Fruit fly (Drosophila melanogaster) whole organism, embryonic: ENCODE data around the gene Caf1-55.

ENCODE experiments used
- Awh ChIP-seq: fragments of 200-800 bp; sonication (Bioruptor generic); IDR thresholded peaks from 2 replicates; pipeline ENCODE4, ENCODE4 v1.3.6; 2022; ENCODE audit warnings: missing biosample characterization, missing genetic modification characterization
- BEAF-32 ChIP-seq: fragments of 200-800 bp; sonication (Bioruptor generic); optimal IDR thresholded peaks from 3 replicates; lab custom pipeline; 2017; ENCODE audit warnings: missing biosample characterization, missing genetic modification characterization, mild to moderate bottlenecking, moderate library complexity, missing genetic modification reagents
- BtbVII ChIP-seq: fragments of 200-800 bp; sonication (Bioruptor generic); optimal IDR thresholded peaks from 3 replicates; lab custom pipeline; 2017; ENCODE audit warnings: missing biosample characterization, mild to moderate bottlenecking, missing genetic modification characterization
- CG10147 ChIP-seq: fragments of 200-800 bp; sonication (Bioruptor generic); optimal IDR thresholded peaks from 2 replicates; lab custom pipeline; 2019; ENCODE audit warnings: missing biosample characterization, mild to moderate bottlenecking, missing genetic modification characterization, moderate library complexity
- CG11085 ChIP-seq: fragments of 200-800 bp; sonication (Bioruptor generic); IDR thresholded peaks from 2 replicates; pipeline ENCODE4 v1.3.6; 2022; ENCODE audit warnings: missing biosample characterization, missing genetic modification characterization
- CG12942 ChIP-seq: fragments of 200-800 bp; sonication (Bioruptor generic); optimal IDR thresholded peaks from 3 replicates; lab custom pipeline; 2016; ENCODE audit warnings: missing biosample characterization, missing genetic modification characterization
- CG13123 ChIP-seq: fragments of 200-800 bp; sonication (Bioruptor generic); optimal IDR thresholded peaks from 2 replicates; lab custom pipeline; 2016; ENCODE audit warnings: missing biosample characterization, missing genetic modification characterization
- CG13287 ChIP-seq: fragments of 200-800 bp; sonication (Bioruptor generic); IDR thresholded peaks from 2 replicates; pipeline ENCODE4 v1.3.6; 2022; ENCODE audit warnings: missing biosample characterization, missing genetic modification characterization; ENCODE audit not compliant: partially characterized antibody
- CG13296 ChIP-seq: fragments of 200-800 bp; sonication (Bioruptor generic); optimal IDR thresholded peaks from 3 replicates; lab custom pipeline; 2018; ENCODE audit warnings: missing biosample characterization, mild to moderate bottlenecking, missing genetic modification characterization
- CG14860 ChIP-seq: fragments of 200-800 bp; sonication (Bioruptor generic); IDR thresholded peaks from 3 replicates; pipeline ENCODE4 v1.3.6; 2022; ENCODE audit warnings: missing biosample characterization, missing genetic modification characterization; ENCODE audit not compliant: partially characterized antibody
- CG17912 ChIP-seq: fragments of 200-800 bp; sonication (Bioruptor generic); optimal IDR thresholded peaks from 2 replicates; lab custom pipeline; 2018; ENCODE audit warnings: missing biosample characterization, mild to moderate bottlenecking, missing genetic modification characterization
- CG18764 ChIP-seq: fragments of 200-800 bp; sonication (Bioruptor generic); optimal IDR thresholded peaks from 3 replicates; lab custom pipeline; 2016; ENCODE audit warnings: missing biosample characterization, missing genetic modification characterization
- CG2199 ChIP-seq: fragments of 200-800 bp; sonication (Bioruptor generic); IDR thresholded peaks from 3 replicates; pipeline ENCODE4 v1.3.6; 2022; ENCODE audit warnings: missing biosample characterization, missing genetic modification characterization
- CG30020 ChIP-seq: fragments of 200-800 bp; optimal IDR thresholded peaks from 2 replicates; lab custom pipeline; 2019; ENCODE audit warnings: missing biosample characterization, mild to moderate bottlenecking, missing genetic modification characterization, moderate library complexity
- CG3065 ChIP-seq: fragments of 200-800 bp; sonication (Bioruptor generic); optimal IDR thresholded peaks from 2 replicates; lab custom pipeline; 2016; ENCODE audit warnings: missing biosample characterization, missing genetic modification characterization
- CG3838 ChIP-seq: fragments of 200-800 bp; sonication (Bioruptor generic); optimal IDR thresholded peaks from 3 replicates; lab custom pipeline; 2016; ENCODE audit warnings: missing biosample characterization, missing genetic modification characterization
- CG3847 ChIP-seq: fragments of 200-800 bp; sonication (Bioruptor generic); IDR thresholded peaks from 2 replicates; pipeline ENCODE4 v1.3.6; 2022; ENCODE audit warnings: missing biosample characterization, missing genetic modification characterization
- CG4328 ChIP-seq: fragments of 200-800 bp; sonication (Bioruptor generic); optimal IDR thresholded peaks from 3 replicates; lab custom pipeline; 2017; ENCODE audit warnings: missing biosample characterization, missing genetic modification reagents, missing genetic modification characterization
- CG4360 ChIP-seq: fragments of 200-800 bp; sonication (Bioruptor generic); IDR thresholded peaks from 2 replicates; pipeline ENCODE4 v1.3.6; 2022; ENCODE audit warnings: missing biosample characterization, missing genetic modification characterization
- CG4707 ChIP-seq: fragments of 200-800 bp; sonication (Bioruptor generic); optimal IDR thresholded peaks from 2 replicates; lab custom pipeline; 2018; ENCODE audit warnings: missing biosample characterization, mild to moderate bottlenecking, missing genetic modification characterization, moderate library complexity
- CG5245 ChIP-seq: fragments of 200-800 bp; sonication (Bioruptor generic); optimal IDR thresholded peaks from 3 replicates; lab custom pipeline; 2016; ENCODE audit warnings: missing biosample characterization, missing genetic modification characterization
- CG6175 ChIP-seq: fragments of 200-800 bp; sonication (Bioruptor generic); IDR thresholded peaks from 3 replicates; pipeline ENCODE4 v1.3.6; 2022; ENCODE audit warnings: missing biosample characterization, missing genetic modification characterization
- CG9609 ChIP-seq: fragments of 200-800 bp; sonication (Bioruptor generic); optimal IDR thresholded peaks from 3 replicates; lab custom pipeline; 2016; ENCODE audit warnings: missing biosample characterization, missing genetic modification characterization
- CkIIα-i1 ChIP-seq: fragments of 200-800 bp; sonication (Bioruptor generic); IDR thresholded peaks from 2 replicates; pipeline ENCODE4 v1.3.6; 2022; ENCODE audit warnings: missing biosample characterization, missing genetic modification characterization
- H2.0 ChIP-seq: fragments of 200-800 bp; sonication (Bioruptor generic); IDR thresholded peaks from 2 replicates; pipeline ENCODE4 v1.3.6; 2022; ENCODE audit warnings: missing biosample characterization, missing genetic modification characterization
- Hmx ChIP-seq: fragments of 200-800 bp; sonication (Bioruptor generic); optimal IDR thresholded peaks from 2 replicates; lab custom pipeline; 2016; ENCODE audit warnings: missing biosample characterization, missing genetic modification characterization
- Pdp1 ChIP-seq, 2 experiments: fragments of 200-800 bp; sonication (Bioruptor generic); optimal IDR thresholded peaks; 3 replicates each; lab custom pipeline; 2016; ENCODE audit warnings: missing biosample characterization in 2 of 2, missing genetic modification characterization in 2 of 2, mild to moderate bottlenecking in 1 of 2, moderate library complexity in 1 of 2
- Poxn ChIP-seq: fragments of 200-800 bp; sonication (Bioruptor generic); IDR thresholded peaks from 2 replicates; pipeline ENCODE4 v1.3.6; 2022; ENCODE audit warnings: missing biosample characterization, missing genetic modification characterization
- Sry-δ ChIP-seq: fragments of 200-800 bp; sonication (Bioruptor generic); optimal IDR thresholded peaks from 2 replicates; lab custom pipeline; 2016; ENCODE audit warnings: missing biosample characterization, missing genetic modification characterization
- aop ChIP-seq: fragments of 200-800 bp; sonication (Bioruptor generic); IDR thresholded peaks from 2 replicates; pipeline ENCODE4 v1.3.6; 2022; ENCODE audit warnings: missing biosample characterization, missing genetic modification characterization
- btn ChIP-seq: fragments of 200-800 bp; sonication (Bioruptor generic); optimal IDR thresholded peaks from 2 replicates; lab custom pipeline; 2016; ENCODE audit warnings: missing biosample characterization, missing genetic modification characterization
- cad ChIP-seq: fragments of >200 bp; optimal IDR thresholded peaks from 2 replicates; lab custom pipeline; 2017; ENCODE audit warnings: missing biosample characterization, missing genetic modification characterization
- chn ChIP-seq: fragments of 200-800 bp; sonication (Bioruptor generic); optimal IDR thresholded peaks from 2 replicates; lab custom pipeline; 2016; ENCODE audit warnings: missing biosample characterization, missing genetic modification characterization
- croc ChIP-seq: fragments of 200-800 bp; sonication (Bioruptor generic); conservative IDR thresholded peaks from 3 replicates; pipeline ENCODE4 v1.3.6; 2022; ENCODE audit warnings: missing biosample characterization, missing genetic modification characterization
- danr ChIP-seq: fragments of 200-800 bp; sonication (Bioruptor generic); IDR thresholded peaks from 2 replicates; pipeline ENCODE4 v1.3.6; 2022; ENCODE audit warnings: missing biosample characterization, missing genetic modification characterization
- dati ChIP-seq: fragments of 200-800 bp; sonication (Bioruptor generic); IDR thresholded peaks from 2 replicates; pipeline ENCODE4 v1.3.6; 2022; ENCODE audit warnings: missing biosample characterization, missing genetic modification characterization
- dm ChIP-seq: fragments of 200-800 bp; sonication (Bioruptor generic); optimal IDR thresholded peaks from 3 replicates; lab custom pipeline; 2016; ENCODE audit warnings: missing biosample characterization, missing genetic modification characterization
- exex ChIP-seq: fragments of 200-800 bp; sonication (Bioruptor generic); optimal IDR thresholded peaks from 4 replicates; lab custom pipeline; 2018; ENCODE audit warnings: missing biosample characterization, mild to moderate bottlenecking, missing genetic modification characterization, moderate library complexity
- fu2 ChIP-seq: fragments of 200-800 bp; sonication (Bioruptor generic); optimal IDR thresholded peaks from 2 replicates; lab custom pipeline; 2016; ENCODE audit warnings: missing biosample characterization, missing genetic modification characterization
- jigr1 ChIP-seq: fragments of 200-800 bp; sonication (Bioruptor generic); IDR thresholded peaks from 3 replicates; pipeline ENCODE4 v1.3.6; 2022; ENCODE audit warnings: missing biosample characterization, missing genetic modification characterization
- ken ChIP-seq: fragments of 200-800 bp; sonication (Bioruptor generic); IDR thresholded peaks from 3 replicates; pipeline ENCODE4 v1.3.6; 2022; ENCODE audit warnings: missing biosample characterization, missing genetic modification characterization
- lmd ChIP-seq: fragments of 200-800 bp; sonication (Bioruptor generic); IDR thresholded peaks from 2 replicates; pipeline ENCODE4 v1.3.6; 2022; ENCODE audit warnings: missing biosample characterization, missing genetic modification characterization
- nerfin-1 ChIP-seq: fragments of 200-800 bp; sonication (Bioruptor generic); optimal IDR thresholded peaks from 3 replicates; lab custom pipeline; 2019; ENCODE audit warnings: missing biosample characterization, mild to moderate bottlenecking, missing genetic modification characterization, moderate library complexity
- org-1 ChIP-seq: fragments of 200-800 bp; sonication (Bioruptor generic); optimal IDR thresholded peaks from 2 replicates; lab custom pipeline; 2017; ENCODE audit warnings: missing biosample characterization, missing genetic modification characterization
- pho ChIP-seq: fragments of 200-800 bp; sonication (Bioruptor generic); optimal IDR thresholded peaks from 2 replicates; lab custom pipeline; 2016; ENCODE audit warnings: missing biosample characterization, missing genetic modification characterization
- rib ChIP-seq: fragments of 200-800 bp; sonication (Bioruptor generic); IDR thresholded peaks from 2 replicates; pipeline ENCODE4 v1.3.6; 2022; ENCODE audit warnings: missing biosample characterization, missing genetic modification characterization
- ro ChIP-seq: fragments of 200-800 bp; sonication (Bioruptor generic); IDR thresholded peaks from 2 replicates; pipeline ENCODE4 v1.3.6; 2022; ENCODE audit warnings: missing biosample characterization, missing genetic modification characterization
- scrt ChIP-seq: fragments of 200-800 bp; sonication (Bioruptor generic); optimal IDR thresholded peaks from 2 replicates; lab custom pipeline; 2018; ENCODE audit warnings: missing biosample characterization, mild to moderate bottlenecking, missing genetic modification characterization, moderate library complexity
- shn ChIP-seq: fragments of 200-800 bp; sonication (Bioruptor generic); optimal IDR thresholded peaks from 3 replicates; lab custom pipeline; 2016; ENCODE audit warnings: missing biosample characterization, missing genetic modification characterization
- slp2 ChIP-seq: fragments of 200-800 bp; sonication (Bioruptor generic); optimal IDR thresholded peaks from 2 replicates; lab custom pipeline; 2016; ENCODE audit warnings: missing biosample characterization, missing genetic modification characterization
- zen ChIP-seq: fragments of 200-800 bp; sonication (Bioruptor generic); optimal IDR thresholded peaks from 3 replicates; lab custom pipeline; 2018; ENCODE audit warnings: missing biosample characterization, mild to moderate bottlenecking, missing genetic modification characterization, moderate library complexity
- zf30C ChIP-seq: fragments of 200-800 bp; sonication (Bioruptor generic); optimal IDR thresholded peaks from 3 replicates; lab custom pipeline; 2018; ENCODE audit warnings: missing biosample characterization, mild to moderate bottlenecking, missing genetic modification characterization

Gene Caf1-55

DNA sequence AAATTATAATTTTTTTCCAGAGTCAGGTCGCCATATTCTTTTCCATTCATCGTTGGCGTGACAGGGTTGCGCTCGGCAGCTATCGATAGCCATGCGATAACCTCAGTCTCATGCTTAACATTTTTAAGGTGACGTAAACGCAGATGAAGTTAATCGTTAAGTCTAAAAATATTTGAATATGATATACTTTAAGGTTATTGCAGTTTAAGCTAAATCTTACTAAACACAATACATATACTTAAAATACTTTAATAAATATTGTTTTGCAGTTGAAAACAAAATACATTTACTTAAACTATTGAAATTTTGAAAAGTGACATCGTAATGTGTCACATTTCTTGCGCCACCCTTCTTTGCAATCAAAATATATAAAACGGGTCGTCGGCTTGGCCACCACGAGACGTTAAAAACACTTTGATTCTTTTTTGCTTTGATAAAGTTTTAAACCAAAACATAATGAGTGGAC lies 49.8 kb downstream of the Caf1-55 start, which contains the start of the genes Cp190 and CG4338 (continued):
- TF ChIP-seq rib (GFP tag; lab: Robert Waterston, UW) (peak; percentile 91), dati (peak; percentile 61; the same call in 1 of the 2 replicates), H2.0 (GFP tag; lab: Robert Waterston, UW) (peak; percentile 95), Sry-δ (peak; percentile 87), CG18764 (peak; percentile 95), BtbVII (peak; percentile 97), CG3847 (GFP tag; lab: Robert Waterston, UW) (peak; percentile 98), Poxn (GFP tag; lab: Robert Waterston, UW) (peak; percentile 89), cad (GFP tag; lab: Kevin White, UChicago) (no peak), CG4360 (GFP tag; lab: Robert Waterston, UW) (peak; percentile 71), CG13123 (GFP tag; lab: Kevin White, UChicago) (peak; percentile 95), lmd (peak; percentile 98), scrt (peak; percentile 93), croc (peak; percentile 97), CG3065 (peak; percentile 95), CG9609 (GFP tag; lab: Kevin White, UChicago) (peak; percentile 89), org-1 (GFP tag; lab: Kevin White, UChicago) (peak; percentile 96), aop (GFP tag; lab: Robert Waterston, UW) (no peak), zen (tag; lab: Kevin White, UChicago) (peak; percentile 98), chn (GFP tag; lab: Kevin White, UChicago) (peak; percentile 95), CG4707 (GFP tag; lab: Kevin White, UChicago) (peak; percentile 92), CG10147 (GFP tag; lab: Kevin White, UChicago) (peak; percentile 98), Awh (GFP tag; lab: Robert Waterston, UW) (peak; percentile 94), ken (GFP tag; lab: Robert Waterston, UW) (peak; percentile 92), jigr1 (GFP tag; lab: Robert Waterston, UW) (peak; percentile 93), ro (peak; percentile 91), CG13287 (peak; percentile 80), Pdp1 (GFP tag; optimal IDR thresholded peaks at IDR 0.05; lab: Kevin White, UChicago) (peak; percentile 94 to 95), CG6175 (GFP tag; lab: Robert Waterston, UW) (peak; percentile 90), CG12942 (GFP tag; lab: Kevin White, UChicago) (peak; percentile 97), Hmx (GFP tag; lab: Kevin White, UChicago) (peak; percentile 93), nerfin-1 (peak; percentile 98), BEAF-32 (GFP tag; lab: Kevin White, UChicago) (peak; percentile 93), fu2 (GFP tag; lab: Kevin White, UChicago) (peak; percentile 85), slp2 (peak; percentile 75), CG3838 (GFP tag; lab: Kevin White, UChicago) (peak; percentile 93), danr (GFP tag; lab: Robert Waterston, UW) (peak; percentile 96), CG13296 (peak; percentile 99), CG2199 (GFP tag; lab: Robert Waterston, UW) (peak; percentile 89; the same call in 2 of the 3 replicates), CG30020 (peak; percentile 93), CG4328 (peak; percentile 98), CG5245 (peak; percentile 93), CG11085 (GFP tag; lab: Robert Waterston, UW) (peak; percentile 92), CkIIα-i1 (GFP tag; lab: Robert Waterston, UW) (0 out of 2 replicates have a peak, but pooled peaks have one; percentile 13), btn (GFP tag; lab: Kevin White, UChicago) (peak; percentile 35), zf30C (peak; percentile 59), shn (GFP tag; lab: Kevin White, UChicago) (peak; percentile 84), dm (GFP tag; lab: Kevin White, UChicago) (peak; percentile 89), CG17912 (peak; percentile 93), exex (tag; lab: Kevin White, UChicago) (peak; percentile 92), pho (GFP tag; lab: Kevin White, UChicago) (peak; percentile 94), CG14860 (GFP tag; lab: Robert Waterston, UW) (peak; percentile 61)
